Fruit fly (Drosophila melanogaster): ENCODE measurements around the gene CG4004.

CG4004 gene

DNA sequence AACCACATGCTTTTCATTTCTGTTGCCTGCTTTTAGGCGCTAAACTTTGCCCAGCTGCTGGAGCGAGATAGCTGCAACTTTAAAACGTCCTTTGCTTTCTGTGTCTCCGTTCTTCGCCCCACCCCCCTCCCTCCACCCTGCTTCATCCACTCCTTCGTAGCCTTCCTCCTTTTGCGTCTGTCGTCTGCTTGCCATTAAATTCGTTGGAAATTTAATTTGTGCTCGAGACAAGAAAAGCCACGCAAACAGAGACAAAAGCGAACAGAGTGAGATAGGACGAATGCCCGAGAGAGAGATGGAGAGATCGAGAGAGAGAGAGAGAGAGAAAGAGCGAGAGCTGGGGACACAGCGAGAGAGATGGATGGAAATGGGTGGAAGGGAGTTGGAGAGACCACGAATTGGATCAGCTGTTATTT, 24.1 kb upstream of the CG4004 start:
- TF ChIP-seq cic (GFP tag; optimal IDR thresholded peaks at IDR 0.05) (no peak), kay (GFP tag; ENCODE audit: borderline replicate concordance) (peak; percentile 91)

DNA sequence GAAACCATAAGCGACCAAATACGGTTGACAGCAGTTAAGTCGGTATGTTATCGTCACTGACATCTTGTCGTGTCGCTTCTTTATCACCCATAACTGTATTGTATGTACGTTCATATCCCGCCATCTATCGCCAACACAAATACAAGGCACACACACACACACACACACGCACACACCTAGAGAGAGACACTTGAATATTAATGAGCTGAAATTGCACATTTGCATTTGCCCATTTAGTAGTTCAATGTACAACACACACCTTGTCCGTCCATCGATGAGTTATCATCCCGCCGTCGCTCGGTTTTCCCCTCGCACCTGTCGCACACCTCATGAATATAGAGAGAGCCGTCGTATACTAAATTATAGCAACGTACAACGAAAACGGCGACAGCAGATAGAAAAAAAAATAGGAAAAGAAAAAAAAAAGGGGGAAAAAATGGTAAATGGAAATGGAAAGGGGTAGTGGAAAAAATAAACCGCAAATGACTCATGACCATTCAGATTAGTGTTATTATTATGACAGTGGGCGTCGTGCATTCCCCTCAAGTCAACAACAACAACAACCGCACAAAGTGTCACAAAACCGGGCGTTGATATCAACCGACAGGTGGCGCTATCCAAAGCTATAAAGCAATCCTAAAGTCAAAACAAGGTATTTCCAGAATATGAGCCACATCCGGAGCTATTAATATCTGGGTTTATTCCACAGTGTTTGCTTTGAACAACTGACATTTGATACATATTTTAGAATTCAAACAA, 22.7 kb upstream of the CG4004 start:
- no peak for TF ChIP-seq toe (GFP tag; optimal IDR thresholded peaks at IDR 0.05)
- peak; percentile 52 for TF ChIP-seq pad (GFP tag; optimal IDR thresholded peaks at IDR 0.05)
- TF ChIP-seq Crg-1 (GFP tag; optimal IDR thresholded peaks at IDR 0.05), result no peak
- TF ChIP-seq tj (GFP tag; optimal IDR thresholded peaks at IDR 0.05), result peak; percentile 39
- peak; percentile 5 for TF ChIP-seq CG14711 (tag; optimal IDR thresholded peaks at IDR 0.05)
- TF ChIP-seq cnc (optimal IDR thresholded peaks at IDR 0.05), result no peak
- TF ChIP-seq CG12768 (GFP tag; optimal IDR thresholded peaks at IDR 0.05), result peak; percentile 53
- TF ChIP-seq CG1620 (GFP tag; optimal IDR thresholded peaks at IDR 0.05), result no peak
- peak; percentile 69 for TF ChIP-seq cic (GFP tag; optimal IDR thresholded peaks at IDR 0.05)
- peak; percentile 86 for TF ChIP-seq ovo (GFP tag; optimal IDR thresholded peaks at IDR 0.05)
- TF ChIP-seq Clk (GFP tag; optimal IDR thresholded peaks at IDR 0.05), result peak; percentile 14
- TF ChIP-seq bab1 (GFP tag; optimal IDR thresholded peaks at IDR 0.05), result no peak
- TF ChIP-seq CG5204 (GFP tag; optimal IDR thresholded peaks at IDR 0.05), result no peak
- TF ChIP-seq CG33017 (tag; optimal IDR thresholded peaks at IDR 0.05), result no peak
- no peak for TF ChIP-seq Hr96 (GFP tag; optimal IDR thresholded peaks at IDR 0.05)
- no peak for TF ChIP-seq CG7045 (GFP tag; optimal IDR thresholded peaks at IDR 0.05)
- peak; percentile 83 for TF ChIP-seq kay (GFP tag; ENCODE audit: borderline replicate concordance)
- peak; percentile 15 for TF ChIP-seq CG11617 (GFP tag; optimal IDR thresholded peaks at IDR 0.05)
- TF ChIP-seq CG7101 (tag; optimal IDR thresholded peaks at IDR 0.05), result no peak
- TF ChIP-seq Mnt (GFP tag; optimal IDR thresholded peaks at IDR 0.05), result peak; percentile 49

dm6 chrX:12722009-12722408, 22.0 kb upstream of the CG4004 start:
- peak; percentile 100 for TF ChIP-seq tj (GFP tag; optimal IDR thresholded peaks at IDR 0.05)
- no peak for TF ChIP-seq CG12768 (GFP tag; optimal IDR thresholded peaks at IDR 0.05)
- TF ChIP-seq CG14711 (tag; optimal IDR thresholded peaks at IDR 0.05), result no peak

- TF ChIP-seq CG12768 (GFP tag; optimal IDR thresholded peaks at IDR 0.05) (peak; percentile 74), Hr96 (GFP tag; optimal IDR thresholded peaks at IDR 0.05) (peak; percentile 61), ovo (GFP tag; optimal IDR thresholded peaks at IDR 0.05) (peak; percentile 51), CG7045 (GFP tag; optimal IDR thresholded peaks at IDR 0.05) (peak; percentile 30), toe (GFP tag; optimal IDR thresholded peaks at IDR 0.05) (no peak), pad (GFP tag; optimal IDR thresholded peaks at IDR 0.05) (no peak), CG1620 (GFP tag; optimal IDR thresholded peaks at IDR 0.05) (no peak), tj (GFP tag; optimal IDR thresholded peaks at IDR 0.05) (no peak), CG14711 (tag; optimal IDR thresholded peaks at IDR 0.05) (no peak), CG11617 (GFP tag; optimal IDR thresholded peaks at IDR 0.05) (peak; percentile 58), Clk (GFP tag; optimal IDR thresholded peaks at IDR 0.05) (peak; percentile 2), cnc (optimal IDR thresholded peaks at IDR 0.05) (no peak), bab1 (GFP tag; optimal IDR thresholded peaks at IDR 0.05) (no peak), CG33017 (tag; optimal IDR thresholded peaks at IDR 0.05) (peak; percentile 5), Mnt (GFP tag; optimal IDR thresholded peaks at IDR 0.05) (peak; percentile 63), cic (GFP tag; optimal IDR thresholded peaks at IDR 0.05) (peak; percentile 96), kay (GFP tag; ENCODE audit: borderline replicate concordance) (peak; percentile 81), CG7101 (tag; optimal IDR thresholded peaks at IDR 0.05) (peak; percentile 50), CG5204 (GFP tag; optimal IDR thresholded peaks at IDR 0.05) (no peak), Crg-1 (GFP tag; optimal IDR thresholded peaks at IDR 0.05) (no peak)
Measured at dm6 chrX:12723332-12723731, 20.7 kb upstream of the CG4004 start.

- TF ChIP-seq bab1 (GFP tag; optimal IDR thresholded peaks at IDR 0.05) (no peak), CG1620 (GFP tag; optimal IDR thresholded peaks at IDR 0.05) (no peak), kay (GFP tag; ENCODE audit: borderline replicate concordance) (peak; percentile 85), cic (GFP tag; optimal IDR thresholded peaks at IDR 0.05) (peak; percentile 87), CG5204 (GFP tag; optimal IDR thresholded peaks at IDR 0.05) (peak; percentile 6), CG33017 (tag; optimal IDR thresholded peaks at IDR 0.05) (peak; percentile 14), CG7101 (tag; optimal IDR thresholded peaks at IDR 0.05) (peak; percentile 6), CG12768 (GFP tag; optimal IDR thresholded peaks at IDR 0.05) (peak; percentile 22), tj (GFP tag; optimal IDR thresholded peaks at IDR 0.05) (peak; percentile 84), ovo (GFP tag; optimal IDR thresholded peaks at IDR 0.05) (peak; percentile 81), Mnt (GFP tag; optimal IDR thresholded peaks at IDR 0.05) (peak; percentile 12)
Measured at dm6 chrX:12724287-12725186, 19.5 kb upstream of the CG4004 start.
